Fruit fly (Drosophila melanogaster) whole organism, embryonic: Measurements from ENCODE around the gene rols.

Experiments
- Atf3 ChIP-seq: fragments of 200-800 bp; sonication (Bioruptor generic); optimal IDR thresholded peaks from 3 replicates; lab custom pipeline; 2016; ENCODE audit warnings: missing biosample characterization, missing genetic modification characterization
- B-H1 ChIP-seq: fragments of 200-800 bp; sonication (Bioruptor generic); IDR thresholded peaks from 3 replicates; pipeline ENCODE4 v1.3.6; 2022; ENCODE audit warnings: missing biosample characterization, missing genetic modification characterization
- Bdp1 ChIP-seq: fragments of 200-800 bp; sonication (Bioruptor generic); optimal IDR thresholded peaks from 3 replicates; lab custom pipeline; 2016; ENCODE audit warnings: missing biosample characterization, missing genetic modification characterization
- CG12659 ChIP-seq: fragments of 200-800 bp; sonication (Bioruptor generic); optimal IDR thresholded peaks from 3 replicates; lab custom pipeline; 2017; ENCODE audit warnings: mild to moderate bottlenecking, missing biosample characterization, missing genetic modification reagents, missing genetic modification characterization
- CG14050 ChIP-seq: fragments of 200-800 bp; sonication (Bioruptor generic); IDR thresholded peaks from 3 replicates; pipeline ENCODE4 v1.3.6; 2022; ENCODE audit warnings: missing biosample characterization, missing genetic modification characterization
- CG14710 ChIP-seq: fragments of 200-800 bp; sonication (Bioruptor generic); optimal IDR thresholded peaks from 3 replicates; lab custom pipeline; 2019; ENCODE audit warnings: missing biosample characterization, mild to moderate bottlenecking, missing genetic modification characterization, moderate library complexity
- CG15514 ChIP-seq: fragments of 200-800 bp; sonication (Bioruptor generic); optimal IDR thresholded peaks from 3 replicates; lab custom pipeline; 2017; ENCODE audit warnings: missing biosample characterization, missing genetic modification characterization, mild to moderate bottlenecking, moderate library complexity, missing genetic modification reagents
- CG16863 ChIP-seq: fragments of 200-800 bp; sonication (Bioruptor generic); optimal IDR thresholded peaks from 3 replicates; lab custom pipeline; 2016; ENCODE audit warnings: missing biosample characterization, missing genetic modification characterization
- CG1832 ChIP-seq: fragments of 200-800 bp; sonication (Bioruptor generic); optimal IDR thresholded peaks from 2 replicates; lab custom pipeline; 2017; ENCODE audit warnings: missing biosample characterization, mild to moderate bottlenecking, missing genetic modification characterization, inconsistent platforms
- CG18476 ChIP-seq: fragments of 200-800 bp; sonication (Bioruptor generic); optimal IDR thresholded peaks from 2 replicates; lab custom pipeline; 2016; ENCODE audit warnings: missing biosample characterization, mild to moderate bottlenecking, missing genetic modification characterization
- CG2120 ChIP-seq: fragments of 200-800 bp; sonication (Bioruptor generic); optimal IDR thresholded peaks from 3 replicates; lab custom pipeline; 2016; ENCODE audit warnings: missing biosample characterization, missing genetic modification characterization
- CG2199 ChIP-seq: fragments of 200-800 bp; sonication (Bioruptor generic); IDR thresholded peaks from 3 replicates; pipeline ENCODE4 v1.3.6; 2022; ENCODE audit warnings: missing biosample characterization, missing genetic modification characterization
- CG2889 ChIP-seq: fragments of 200-800 bp; sonication (Bioruptor generic); IDR thresholded peaks from 3 replicates; pipeline ENCODE4 v1.3.6; 2022; ENCODE audit warnings: missing biosample characterization, missing genetic modification characterization
- CG30020 ChIP-seq: fragments of 200-800 bp; optimal IDR thresholded peaks from 2 replicates; lab custom pipeline; 2019; ENCODE audit warnings: missing biosample characterization, mild to moderate bottlenecking, missing genetic modification characterization, moderate library complexity
- CG34224 ChIP-seq: fragments of 200-800 bp; sonication (Bioruptor generic); IDR thresholded peaks from 3 replicates; pipeline ENCODE4 v1.3.6; 2022; ENCODE audit warnings: missing biosample characterization, missing genetic modification characterization; ENCODE audit not compliant: partially characterized antibody
- CG3838 ChIP-seq: fragments of 200-800 bp; sonication (Bioruptor generic); optimal IDR thresholded peaks from 3 replicates; lab custom pipeline; 2016; ENCODE audit warnings: missing biosample characterization, missing genetic modification characterization
- CG3995 ChIP-seq: fragments of 200-800 bp; sonication (Bioruptor generic); optimal IDR thresholded peaks from 3 replicates; lab custom pipeline; 2016; ENCODE audit warnings: missing biosample characterization, missing genetic modification characterization
- CG4707 ChIP-seq: fragments of 200-800 bp; sonication (Bioruptor generic); optimal IDR thresholded peaks from 2 replicates; lab custom pipeline; 2018; ENCODE audit warnings: missing biosample characterization, mild to moderate bottlenecking, missing genetic modification characterization, moderate library complexity
- CG5180 ChIP-seq: fragments of 200-800 bp; sonication (Bioruptor generic); optimal IDR thresholded peaks from 3 replicates; lab custom pipeline; 2017; ENCODE audit warnings: missing biosample characterization, missing genetic modification characterization, mild to moderate bottlenecking, moderate library complexity, missing genetic modification reagents
- CG6689 ChIP-seq: fragments of 200-800 bp; sonication (Bioruptor generic); IDR thresholded peaks from 2 replicates; pipeline ENCODE4 v1.3.6; 2022; ENCODE audit warnings: missing biosample characterization, missing genetic modification characterization
- CG7963 ChIP-seq: fragments of 200-800 bp; sonication (Bioruptor generic); IDR thresholded peaks from 3 replicates; pipeline ENCODE4 v1.3.6; 2022; ENCODE audit warnings: missing biosample characterization, missing genetic modification characterization; ENCODE audit not compliant: partially characterized antibody
- CG8290 ChIP-seq, 3 experiments: fragments of 200-800 bp; sonication (Bioruptor generic); optimal IDR thresholded peaks; 2 replicates each; lab custom pipeline; 2016 to 2019; ENCODE audit warnings: missing biosample characterization in 3 of 3, missing genetic modification characterization in 3 of 3, mild to moderate bottlenecking in 2 of 3, moderate library complexity in 1 of 3
- CG8388 ChIP-seq: fragments of 200-800 bp; sonication (Bioruptor generic); optimal IDR thresholded peaks from 2 replicates; lab custom pipeline; 2019; ENCODE audit warnings: missing biosample characterization, mild to moderate bottlenecking, missing genetic modification characterization, moderate library complexity
- CG9797 ChIP-seq: fragments of 200-800 bp; sonication (Bioruptor generic); optimal IDR thresholded peaks from 3 replicates; lab custom pipeline; 2018; ENCODE audit warnings: missing biosample characterization, mild to moderate bottlenecking, missing genetic modification characterization
- Dfd ChIP-seq, 2 experiments: fragments of >200 bp; optimal IDR thresholded peaks; 2 replicates each; lab custom pipeline; 2017; ENCODE audit warnings: missing biosample characterization in 2 of 2, missing genetic modification characterization in 2 of 2
- GATAe ChIP-seq: fragments of 200-800 bp; sonication (Bioruptor generic); conservative IDR thresholded peaks from 2 replicates; pipeline ENCODE4 v1.3.6; 2022; ENCODE audit warnings: missing biosample characterization, missing genetic modification characterization
- Hey ChIP-seq: fragments of 200-800 bp; sonication (Bioruptor generic); optimal IDR thresholded peaks from 3 replicates; lab custom pipeline; 2018; ENCODE audit warnings: missing biosample characterization, mild to moderate bottlenecking, missing genetic modification characterization
- Myb ChIP-seq: fragments of 200-800 bp; sonication (Bioruptor generic); optimal IDR thresholded peaks from 2 replicates; lab custom pipeline; 2016; ENCODE audit warnings: missing biosample characterization, missing genetic modification characterization
- NFAT ChIP-seq: fragments of 200-800 bp; sonication (Bioruptor generic); IDR thresholded peaks from 2 replicates; pipeline ENCODE4 v1.3.6; 2022; ENCODE audit warnings: missing biosample characterization, missing genetic modification characterization
- Neu2 ChIP-seq: fragments of 200-800 bp; sonication (Bioruptor generic); optimal IDR thresholded peaks from 3 replicates; lab custom pipeline; 2016; ENCODE audit warnings: missing biosample characterization, missing genetic modification characterization, borderline replicate concordance
- Stat92E ChIP-seq, 3 experiments: fragments of >200 bp in 2 of 3; fragments of 200-800 bp in 1 of 3; sonication (Bioruptor generic) in 1 of 3; optimal IDR thresholded peaks; 2 replicates each; lab custom pipeline; 2017 to 2019; ENCODE audit warnings: missing biosample characterization in 3 of 3, missing genetic modification characterization in 3 of 3, mild to moderate bottlenecking in 1 of 3, moderate library complexity in 1 of 3
- bbx ChIP-seq: fragments of 200-800 bp; sonication (Bioruptor generic); IDR thresholded peaks from 2 replicates; pipeline ENCODE4 v1.3.6; 2022; ENCODE audit warnings: missing biosample characterization, missing genetic modification characterization; ENCODE audit not compliant: partially characterized antibody
- bigmax ChIP-seq: fragments of 200-800 bp; sonication (Bioruptor generic); optimal IDR thresholded peaks from 2 replicates; lab custom pipeline; 2018; ENCODE audit warnings: missing biosample characterization, mild to moderate bottlenecking, missing genetic modification characterization
- bsh ChIP-seq, 2 experiments: fragments of 200-800 bp; sonication (Bioruptor generic); optimal IDR thresholded peaks; 2 replicates each; lab custom pipeline; 2017 to 2018; ENCODE audit warnings: mild to moderate bottlenecking in 2 of 2, missing biosample characterization in 2 of 2, missing genetic modification characterization in 2 of 2, moderate library complexity in 1 of 2
- caup ChIP-seq: fragments of 200-800 bp; sonication (Bioruptor generic); optimal IDR thresholded peaks from 3 replicates; lab custom pipeline; 2017; ENCODE audit warnings: missing biosample characterization, mild to moderate bottlenecking, missing genetic modification characterization, moderate library complexity; ENCODE audit not compliant: severe bottlenecking
- crp ChIP-seq, 2 experiments: fragments of 200-800 bp; sonication (Bioruptor generic); optimal IDR thresholded peaks; 2 replicates in 1 of 2; 3 replicates in 1 of 2; lab custom pipeline; 2017; ENCODE audit warnings: missing biosample characterization in 2 of 2, missing genetic modification characterization in 2 of 2, mild to moderate bottlenecking in 1 of 2, moderate library complexity in 1 of 2
- danr ChIP-seq: fragments of 200-800 bp; sonication (Bioruptor generic); IDR thresholded peaks from 2 replicates; pipeline ENCODE4 v1.3.6; 2022; ENCODE audit warnings: missing biosample characterization, missing genetic modification characterization
- ems ChIP-seq: fragments of 200-800 bp; sonication (Bioruptor generic); optimal IDR thresholded peaks from 3 replicates; lab custom pipeline; 2016; ENCODE audit warnings: missing biosample characterization, missing genetic modification characterization
- pan ChIP-seq, 4 experiments: fragments of >200 bp in 3 of 4; fragments of 200-800 bp in 1 of 4; sonication (Bioruptor generic) in 1 of 4; optimal IDR thresholded peaks in 3 of 4; IDR thresholded peaks in 1 of 4; 2 replicates each; pipeline versions ENCODE4 v1.3.6 to Lab custom; 2017 to 2022; ENCODE audit warnings: missing biosample characterization in 2 of 4, missing genetic modification characterization in 2 of 4, mixed read lengths in 1 of 4
- sisA ChIP-seq: fragments of 200-800 bp; sonication (Bioruptor generic); IDR thresholded peaks from 2 replicates; pipeline ENCODE4 v1.3.6; 2022; ENCODE audit warnings: missing biosample characterization, missing genetic modification characterization
- sr ChIP-seq: fragments of 200-800 bp; sonication (Bioruptor generic); IDR thresholded peaks from 3 replicates; pipeline ENCODE4 v1.3.6; 2022; ENCODE audit warnings: missing biosample characterization, missing genetic modification characterization
- tin ChIP-seq: fragments of 200-800 bp; sonication (Bioruptor generic); optimal IDR thresholded peaks from 3 replicates; lab custom pipeline; 2016; ENCODE audit warnings: missing biosample characterization, missing genetic modification characterization
- trh ChIP-seq: fragments of 200-800 bp; sonication (Bioruptor generic); optimal IDR thresholded peaks from 2 replicates; lab custom pipeline; 2016; ENCODE audit warnings: missing biosample characterization, missing genetic modification characterization
- usp ChIP-seq: fragments of >200 bp; optimal IDR thresholded peaks from 2 replicates; lab custom pipeline; 2017; ENCODE audit warnings: missing biosample characterization, missing genetic modification characterization
- wek ChIP-seq: fragments of 200-800 bp; sonication (Bioruptor generic); optimal IDR thresholded peaks from 3 replicates; lab custom pipeline; 2018; ENCODE audit warnings: missing biosample characterization, mild to moderate bottlenecking, missing genetic modification characterization, moderate library complexity
- zfh2 ChIP-seq: fragments of 200-800 bp; sonication (Bioruptor generic); optimal IDR thresholded peaks from 2 replicates; lab custom pipeline; 2016; ENCODE audit warnings: missing biosample characterization, missing genetic modification characterization

rols gene

DNA sequence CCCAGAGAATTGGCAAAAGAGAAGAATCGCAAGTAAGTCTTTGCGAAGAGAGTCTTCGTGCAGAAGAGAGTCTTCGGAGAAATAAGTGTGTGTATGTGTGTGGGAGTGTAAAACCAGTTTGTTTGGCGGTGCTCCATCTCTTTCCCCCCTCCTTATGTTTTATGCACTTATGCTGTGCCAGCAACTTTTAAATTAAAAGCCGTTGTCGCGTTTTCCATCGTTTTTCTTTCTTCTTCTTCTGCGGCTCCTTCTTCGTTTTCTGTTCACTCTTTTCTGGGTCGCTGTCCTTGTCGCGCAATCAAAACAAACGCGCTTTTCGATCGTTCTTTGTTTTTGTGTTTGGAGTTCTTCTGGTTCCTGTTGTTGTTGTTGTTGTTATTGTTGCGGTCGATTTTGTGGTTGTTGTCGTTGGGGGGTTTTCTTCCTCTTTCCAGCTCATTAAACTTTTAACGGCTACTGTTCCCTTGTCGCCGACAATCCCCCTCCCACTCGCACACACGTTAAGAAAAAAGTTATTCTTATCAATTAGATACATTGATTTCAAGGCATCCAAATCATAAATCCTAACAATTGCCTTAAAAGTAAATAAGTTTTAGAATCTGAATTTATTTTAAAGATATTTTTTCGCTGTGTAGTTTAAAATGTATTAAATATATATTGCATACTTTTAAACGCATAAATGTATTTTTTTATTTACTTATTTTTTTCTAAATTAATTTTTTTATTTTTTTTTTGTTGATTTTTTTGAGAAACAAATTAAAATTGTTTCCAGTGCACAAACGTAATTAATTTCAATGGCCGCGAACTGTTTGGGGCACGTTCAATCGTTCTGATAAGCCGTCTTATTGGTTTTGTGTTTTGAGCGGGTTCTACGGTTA, 46.7 kb upstream of the rols start (continued):
- TF ChIP-seq CG2199 (GFP tag; lab: Robert Waterston, UW) (peak; percentile 74; the same call in 1 of the 3 replicates), zfh2 (GFP tag; lab: Kevin White, UChicago) (no peak), GATAe (GFP tag; lab: Robert Waterston, UW) (no peak), Atf3 (GFP tag; lab: Kevin White, UChicago) (no peak), CG2120 (GFP tag; lab: Kevin White, UChicago) (peak; percentile 41), sisA (GFP tag; lab: Robert Waterston, UW) (no peak; the same call in none of the 2 replicates), CG8290 (GFP tag; optimal IDR thresholded peaks at IDR 0.05; lab: Kevin White, UChicago) (peak; percentile 48), CG8290 (tag; optimal IDR thresholded peaks at IDR 0.05; lab: Kevin White, UChicago) (no peak), CG9797 (no peak), Myb (GFP tag; lab: Kevin White, UChicago) (no peak), CG4707 (peak; percentile 24), CG34224 (GFP tag; lab: Robert Waterston, UW) (no peak), Neu2 (GFP tag; lab: Kevin White, UChicago) (no peak), Bdp1 (GFP tag; lab: Kevin White, UChicago) (no peak), bsh (GFP tag; optimal IDR thresholded peaks at IDR 0.05; lab: Kevin White, UChicago) (peak; percentile 52 to 95), Dfd (GFP tag; optimal IDR thresholded peaks at IDR 0.05; lab: Kevin White, UChicago) (no peak), CG30020 (tag; lab: Kevin White, UChicago) (peak; percentile 77), CG5180 (GFP tag; lab: Kevin White, UChicago) (peak; percentile 33), NFAT (no peak), CG3838 (peak; percentile 39), bigmax (GFP tag; lab: Kevin White, UChicago) (no peak), CG6689 (GFP tag; lab: Robert Waterston, UW) (peak; percentile 85), CG15514 (GFP tag; lab: Kevin White, UChicago) (peak; percentile 26), CG14050 (0 out of 3 replicates have a peak, but pooled peaks have one; percentile 23), ems (GFP tag; lab: Kevin White, UChicago) (peak; percentile 59), usp (GFP tag; lab: Kevin White, UChicago) (no peak), tin (GFP tag; lab: Kevin White, UChicago) (peak; percentile 57), CG1832 (peak; percentile 16), CG8388 (GFP tag; lab: Kevin White, UChicago) (peak; percentile 85), sr (GFP tag; lab: Robert Waterston, UW) (no peak), danr (GFP tag; lab: Robert Waterston, UW) (peak; percentile 50; the same call in 1 of the 2 replicates), caup (GFP tag; lab: Kevin White, UChicago) (peak; percentile 65), crp (GFP tag; optimal IDR thresholded peaks at IDR 0.05; lab: Kevin White, UChicago) (peak in 1 of 2 experiments; percentile 3), Stat92E (GFP tag; optimal IDR thresholded peaks at IDR 0.05; lab: Kevin White, UChicago) (peak in 1 of 3 experiments; percentile 72), CG3995 (no peak), wek (no peak), CG18476 (GFP tag; lab: Kevin White, UChicago) (peak; percentile 23), CG16863 (peak; percentile 14), CG12659 (GFP tag; lab: Kevin White, UChicago) (peak; percentile 86), trh (peak; percentile 50), CG14710 (tag; lab: Kevin White, UChicago) (peak; percentile 94), Hey (tag; lab: Kevin White, UChicago) (no peak), bbx (GFP tag; lab: Robert Waterston, UW) (no peak), CG7963 (GFP tag; lab: Robert Waterston, UW) (no peak; the same call in 2 of the 3 replicates), pan (optimal IDR thresholded peaks at IDR 0.05; lab: Kevin White, UChicago) (no peak), pan (GFP tag; optimal IDR thresholded peaks at IDR 0.05 in 1 of 2, IDR thresholded peaks at IDR 0.05 in 1 of 2) (peak in 1 of 2 experiments; percentile 76), B-H1 (GFP tag; lab: Robert Waterston, UW) (0 out of 3 replicates have a peak, but pooled peaks have one; percentile 54), CG2889 (GFP tag; lab: Robert Waterston, UW) (peak; percentile 51; the same call in 1 of the 3 replicates)
